Fruit fly (Drosophila melanogaster) whole organism, prepupa: Measurements from ENCODE around the gene Ucp4B.
A peak's percentile ranks its signal among the peaks of the same experiment; 100 is the strongest.

Experiments
- Blimp-1 ChIP-seq: fragments of 200-800 bp; sonication (Bioruptor generic); optimal IDR thresholded peaks from 3 replicates; lab custom pipeline; 2017; ENCODE audit warnings: missing biosample characterization, missing genetic modification characterization, mild to moderate bottlenecking, moderate library complexity, missing genetic modification reagents
- CG10669 ChIP-seq: fragments of 200-800 bp; sonication (Bioruptor generic); optimal IDR thresholded peaks from 3 replicates; lab custom pipeline; 2018; ENCODE audit warnings: missing biosample characterization, mild to moderate bottlenecking, missing genetic modification characterization, moderate library complexity
- CG11294 ChIP-seq: fragments of 200-800 bp; sonication (Bioruptor generic); IDR thresholded peaks from 2 replicates; pipeline ENCODE4 v1.3.6; 2022; ENCODE audit warnings: missing biosample characterization, missing genetic modification characterization
- CG11762 ChIP-seq: fragments of 200-800 bp; sonication (Bioruptor generic); optimal IDR thresholded peaks from 3 replicates; lab custom pipeline; 2016; ENCODE audit warnings: missing biosample characterization, missing genetic modification characterization; ENCODE audit not compliant: insufficient read depth
- CG11902 ChIP-seq: fragments of 200-800 bp; sonication (Bioruptor generic); optimal IDR thresholded peaks from 3 replicates; lab custom pipeline; 2016; ENCODE audit warnings: missing biosample characterization, missing genetic modification characterization
- CG15336 ChIP-seq: fragments of 200-800 bp; sonication (Bioruptor generic); IDR thresholded peaks from 2 replicates; pipeline ENCODE4 v1.3.6; 2022; ENCODE audit warnings: missing biosample characterization, missing genetic modification characterization
- CG16779 ChIP-seq: fragments of 200-800 bp; sonication (Bioruptor generic); optimal IDR thresholded peaks from 3 replicates; lab custom pipeline; 2017; ENCODE audit warnings: missing biosample characterization, mild to moderate bottlenecking, missing genetic modification characterization
- CG3032 ChIP-seq: fragments of 200-800 bp; optimal IDR thresholded peaks from 2 replicates; lab custom pipeline; 2019; ENCODE audit warnings: missing biosample characterization, mild to moderate bottlenecking, missing genetic modification characterization, moderate library complexity
- CG31627 ChIP-seq: fragments of 200-800 bp; sonication (Bioruptor generic); optimal IDR thresholded peaks from 3 replicates; lab custom pipeline; 2016; ENCODE audit warnings: missing biosample characterization, missing genetic modification characterization
- CG32006 ChIP-seq: fragments of 200-800 bp; sonication (Bioruptor generic); optimal IDR thresholded peaks from 3 replicates; lab custom pipeline; 2017; ENCODE audit warnings: missing biosample characterization, mild to moderate bottlenecking, missing genetic modification characterization
- CG34406 ChIP-seq: fragments of 200-800 bp; sonication (Bioruptor generic); optimal IDR thresholded peaks from 3 replicates; lab custom pipeline; 2016; ENCODE audit warnings: missing biosample characterization, missing genetic modification characterization
- CG3919 ChIP-seq: fragments of 200-800 bp; sonication (Bioruptor generic); optimal IDR thresholded peaks from 3 replicates; lab custom pipeline; 2016; ENCODE audit warnings: missing biosample characterization, missing genetic modification characterization
- CG4318 ChIP-seq: fragments of 200-800 bp; sonication (Bioruptor generic); optimal IDR thresholded peaks from 3 replicates; lab custom pipeline; 2017; ENCODE audit warnings: missing biosample characterization, mild to moderate bottlenecking, missing genetic modification characterization
- CG6163 ChIP-seq: fragments of 200-800 bp; sonication (Bioruptor generic); IDR thresholded peaks from 3 replicates; pipeline ENCODE4 v1.3.6; 2022; ENCODE audit warnings: missing biosample characterization, missing genetic modification characterization
- CG6276 ChIP-seq: fragments of 200-800 bp; sonication (Bioruptor generic); optimal IDR thresholded peaks from 2 replicates; lab custom pipeline; 2017; ENCODE audit warnings: missing biosample characterization, mild to moderate bottlenecking, missing genetic modification characterization
- CG6792 ChIP-seq: fragments of 200-800 bp; sonication (Bioruptor generic); optimal IDR thresholded peaks from 3 replicates; lab custom pipeline; 2016; ENCODE audit warnings: missing biosample characterization, missing genetic modification characterization
- CG6808 ChIP-seq: fragments of 200-800 bp; sonication (Bioruptor generic); optimal IDR thresholded peaks from 3 replicates; lab custom pipeline; 2017; ENCODE audit warnings: missing biosample characterization, missing genetic modification characterization, mild to moderate bottlenecking, moderate library complexity, missing genetic modification reagents
- CG6854 ChIP-seq: fragments of 200-800 bp; sonication (Bioruptor generic); optimal IDR thresholded peaks from 2 replicates; lab custom pipeline; 2017; ENCODE audit warnings: missing biosample characterization, mild to moderate bottlenecking, missing genetic modification characterization
- CG7368 ChIP-seq: fragments of 200-800 bp; sonication (Bioruptor generic); optimal IDR thresholded peaks from 3 replicates; lab custom pipeline; 2016; ENCODE audit warnings: missing biosample characterization, missing genetic modification characterization
- CG8119 ChIP-seq: fragments of 200-800 bp; sonication (Bioruptor generic); IDR thresholded peaks from 3 replicates; pipeline ENCODE4 v1.3.6; 2022; ENCODE audit warnings: missing biosample characterization, missing genetic modification characterization
- CG8319 ChIP-seq: fragments of 200-800 bp; sonication (Bioruptor generic); optimal IDR thresholded peaks from 3 replicates; lab custom pipeline; 2016; ENCODE audit warnings: missing biosample characterization, missing genetic modification characterization
- CG8632 ChIP-seq: fragments of 200-800 bp; sonication (Bioruptor generic); optimal IDR thresholded peaks from 3 replicates; lab custom pipeline; 2016; ENCODE audit warnings: missing biosample characterization, missing genetic modification characterization
- CG9139 ChIP-seq: fragments of 200-800 bp; sonication (Bioruptor generic); optimal IDR thresholded peaks from 3 replicates; lab custom pipeline; 2017; ENCODE audit warnings: missing biosample characterization, mild to moderate bottlenecking, missing genetic modification characterization
- Eip75B ChIP-seq: fragments of 200-800 bp; sonication (Bioruptor generic); optimal IDR thresholded peaks from 3 replicates; lab custom pipeline; 2016; ENCODE audit warnings: missing biosample characterization, missing genetic modification characterization
- Eip78C ChIP-seq: fragments of 200-800 bp; sonication (Bioruptor generic); peaks from one replicate; lab custom pipeline; 2016; ENCODE audit warnings: missing biosample characterization, missing genetic modification characterization
- Ets21C ChIP-seq: fragments of 200-800 bp; sonication (Bioruptor generic); optimal IDR thresholded peaks from 3 replicates; lab custom pipeline; 2016; ENCODE audit warnings: missing biosample characterization, missing genetic modification characterization
- Ets96B ChIP-seq: fragments of 200-800 bp; optimal IDR thresholded peaks from 2 replicates; lab custom pipeline; 2019; ENCODE audit warnings: missing biosample characterization, mild to moderate bottlenecking, missing genetic modification characterization, moderate library complexity
- Gug ChIP-seq: fragments of 200-800 bp; sonication (Bioruptor generic); IDR thresholded peaks from 2 replicates; pipeline ENCODE4 v1.3.6; 2022; ENCODE audit warnings: missing biosample characterization, missing genetic modification characterization
- Hr38 ChIP-seq: sonication (Bioruptor generic); optimal IDR thresholded peaks from 2 replicates; lab custom pipeline; 2016; ENCODE audit warnings: missing biosample characterization, missing genetic modification characterization
- Hr4 ChIP-seq: fragments of 200-800 bp; sonication (Bioruptor generic); optimal IDR thresholded peaks from 3 replicates; lab custom pipeline; 2016; ENCODE audit warnings: missing biosample characterization, missing genetic modification characterization
- Lpt ChIP-seq: fragments of 200-800 bp; sonication (Bioruptor generic); optimal IDR thresholded peaks from 3 replicates; lab custom pipeline; 2016; ENCODE audit warnings: missing biosample characterization, missing genetic modification characterization
- Met ChIP-seq: fragments of 200-800 bp; sonication (Bioruptor generic); optimal IDR thresholded peaks from 3 replicates; lab custom pipeline; 2016; ENCODE audit warnings: missing biosample characterization, missing genetic modification characterization
- OdsH ChIP-seq: fragments of 200-800 bp; sonication (Bioruptor generic); optimal IDR thresholded peaks from 3 replicates; lab custom pipeline; 2016; ENCODE audit warnings: missing biosample characterization, missing genetic modification characterization
- Smox ChIP-seq: fragments of 200-800 bp; sonication (Bioruptor generic); optimal IDR thresholded peaks from 3 replicates; lab custom pipeline; 2016; ENCODE audit warnings: missing biosample characterization, missing genetic modification characterization
- Sox102F ChIP-seq: fragments of 200-800 bp; sonication (Bioruptor generic); optimal IDR thresholded peaks from 2 replicates; lab custom pipeline; 2016; ENCODE audit warnings: missing biosample characterization, mild to moderate bottlenecking, missing genetic modification characterization
- Sox14 ChIP-seq: fragments of 200-800 bp; sonication (Bioruptor generic); optimal IDR thresholded peaks from 3 replicates; lab custom pipeline; 2016; ENCODE audit warnings: missing biosample characterization, missing genetic modification characterization
- Sox15 ChIP-seq: fragments of 200-800 bp; sonication (Bioruptor generic); optimal IDR thresholded peaks from 3 replicates; lab custom pipeline; 2016; ENCODE audit warnings: missing biosample characterization, missing genetic modification characterization
- achi ChIP-seq: fragments of 200-800 bp; sonication (Bioruptor generic); optimal IDR thresholded peaks from 3 replicates; lab custom pipeline; 2016; ENCODE audit warnings: missing biosample characterization, missing genetic modification characterization
- acj6 ChIP-seq: fragments of 200-800 bp; sonication (Bioruptor generic); optimal IDR thresholded peaks from 3 replicates; lab custom pipeline; 2016; ENCODE audit warnings: missing biosample characterization, missing genetic modification characterization
- cyc ChIP-seq: fragments of 200-800 bp; sonication (Bioruptor generic); optimal IDR thresholded peaks from 3 replicates; lab custom pipeline; 2016; ENCODE audit warnings: missing biosample characterization, missing genetic modification characterization
- dac ChIP-seq: fragments of 200-800 bp; sonication (Bioruptor generic); optimal IDR thresholded peaks from 2 replicates; lab custom pipeline; 2017; ENCODE audit warnings: missing biosample characterization, mild to moderate bottlenecking, missing genetic modification characterization
- esn ChIP-seq: fragments of 200-800 bp; sonication (Bioruptor generic); optimal IDR thresholded peaks from 2 replicates; lab custom pipeline; 2016; ENCODE audit warnings: missing biosample characterization, mild to moderate bottlenecking, missing genetic modification characterization, moderate library complexity
- fd59A ChIP-seq: fragments of 200-800 bp; sonication (Bioruptor generic); optimal IDR thresholded peaks from 2 replicates; lab custom pipeline; 2017; ENCODE audit warnings: missing biosample characterization, mild to moderate bottlenecking, missing genetic modification characterization, missing genetic modification reagents
- fd85E ChIP-seq: fragments of 200-800 bp; sonication (Bioruptor generic); optimal IDR thresholded peaks from 3 replicates; lab custom pipeline; 2016; ENCODE audit warnings: missing biosample characterization, missing genetic modification characterization
- fkh ChIP-seq: fragments of 200-800 bp; sonication (Bioruptor generic); optimal IDR thresholded peaks from 3 replicates; lab custom pipeline; 2017; ENCODE audit warnings: missing biosample characterization, mild to moderate bottlenecking, missing genetic modification characterization, moderate library complexity
- lz ChIP-seq: fragments of 200-800 bp; sonication (Bioruptor generic); optimal IDR thresholded peaks from 3 replicates; lab custom pipeline; 2016; ENCODE audit warnings: missing biosample characterization, missing genetic modification characterization
- pdm3 ChIP-seq: fragments of 200-800 bp; sonication (Bioruptor generic); optimal IDR thresholded peaks from 3 replicates; lab custom pipeline; 2016; ENCODE audit warnings: missing biosample characterization, missing genetic modification characterization
- salr ChIP-seq, 2 experiments: fragments of 200-800 bp; sonication (Bioruptor generic); optimal IDR thresholded peaks; 3 replicates each; lab custom pipeline; 2016 to 2018; ENCODE audit warnings: missing biosample characterization in 2 of 2, missing genetic modification characterization in 2 of 2, mild to moderate bottlenecking in 1 of 2
- spab ChIP-seq: fragments of 200-800 bp; sonication (Bioruptor generic); optimal IDR thresholded peaks from 2 replicates; lab custom pipeline; 2017; ENCODE audit warnings: missing biosample characterization, mild to moderate bottlenecking, missing genetic modification characterization, missing genetic modification reagents
- topi ChIP-seq: fragments of 200-800 bp; sonication (Bioruptor generic); optimal IDR thresholded peaks from 3 replicates; lab custom pipeline; 2016; ENCODE audit warnings: missing biosample characterization, missing genetic modification characterization
- vri ChIP-seq: fragments of 200-800 bp; sonication (Bioruptor generic); optimal IDR thresholded peaks from 3 replicates; lab custom pipeline; 2016; ENCODE audit warnings: missing biosample characterization, mild to moderate bottlenecking, missing genetic modification characterization

Gene Ucp4B

dm6 chr2L:5979957-5980861, 10.6 kb downstream of the Ucp4B start:
- peak; percentile 77 for TF ChIP-seq CG9139 (GFP tag; lab: Kevin White, UChicago)
- no peak for TF ChIP-seq CG15336
- no peak for TF ChIP-seq CG8119 (GFP tag; lab: Robert Waterston, UW)
- TF ChIP-seq fd85E (GFP tag; lab: Kevin White, UChicago) = peak; percentile 9
- no peak for TF ChIP-seq fd59A (GFP tag; lab: Kevin White, UChicago)
- no peak for TF ChIP-seq CG10669 (GFP tag; lab: Kevin White, UChicago)
- no peak for TF ChIP-seq Ets96B (tag; lab: Kevin White, UChicago)
- no peak for TF ChIP-seq spab
- TF ChIP-seq acj6 = no peak
- no peak for TF ChIP-seq OdsH (GFP tag; lab: Kevin White, UChicago)
- no peak for TF ChIP-seq CG32006 (GFP tag; lab: Kevin White, UChicago)
- TF ChIP-seq CG6276 (GFP tag; lab: Kevin White, UChicago) = peak; percentile 29
- peak; percentile 52 for TF ChIP-seq CG3919 (GFP tag; lab: Kevin White, UChicago)
- TF ChIP-seq Eip78C = peak; percentile 76
- TF ChIP-seq Sox15 (GFP tag; lab: Kevin White, UChicago) = no peak
- TF ChIP-seq Blimp-1 (GFP tag; lab: Kevin White, UChicago) = no peak
- TF ChIP-seq CG11294 (GFP tag; lab: Robert Waterston, UW) = no peak
- peak; percentile 70 for TF ChIP-seq vri (GFP tag; lab: Kevin White, UChicago)
- TF ChIP-seq fkh (GFP tag; lab: Kevin White, UChicago) = no peak
- TF ChIP-seq Hr4 = no peak
- TF ChIP-seq topi (GFP tag; lab: Kevin White, UChicago) = no peak
- TF ChIP-seq achi = peak; percentile 11
- peak; percentile 6 for TF ChIP-seq Smox (GFP tag; lab: Kevin White, UChicago)
- TF ChIP-seq CG16779 (tag; lab: Kevin White, UChicago) = peak; percentile 63
- TF ChIP-seq cyc (GFP tag; lab: Kevin White, UChicago) = no peak
- TF ChIP-seq salr (GFP tag; optimal IDR thresholded peaks at IDR 0.05; lab: Kevin White, UChicago) = no peak
- peak; percentile 45 for TF ChIP-seq Sox102F (GFP tag; lab: Kevin White, UChicago)
- TF ChIP-seq CG11902 (GFP tag; lab: Kevin White, UChicago) = no peak
- TF ChIP-seq esn (GFP tag; lab: Kevin White, UChicago) = peak; percentile 49
- no peak for TF ChIP-seq dac (GFP tag; lab: Kevin White, UChicago)
- TF ChIP-seq CG31627 (GFP tag; lab: Kevin White, UChicago) = no peak
- TF ChIP-seq Eip75B (GFP tag; lab: Kevin White, UChicago) = peak; percentile 41
- TF ChIP-seq CG6163 (GFP tag; lab: Robert Waterston, UW) = no peak
- peak; percentile 31 for TF ChIP-seq CG8632 (GFP tag; lab: Kevin White, UChicago)
- TF ChIP-seq CG3032 (tag; lab: Kevin White, UChicago) = peak; percentile 3
- TF ChIP-seq CG6854 (GFP tag; lab: Kevin White, UChicago) = peak; percentile 77
- no peak for TF ChIP-seq CG7368 (GFP tag; lab: Kevin White, UChicago)
- TF ChIP-seq CG6792 (GFP tag; lab: Kevin White, UChicago) = peak; percentile 14
- TF ChIP-seq Hr38 = no peak
- no peak for TF ChIP-seq lz
- peak; percentile 61 for TF ChIP-seq CG6808 (GFP tag; lab: Kevin White, UChicago)
- no peak for TF ChIP-seq Lpt (GFP tag; lab: Kevin White, UChicago)
- no peak for TF ChIP-seq CG8319 (GFP tag; lab: Kevin White, UChicago)
- no peak for TF ChIP-seq CG4318
- TF ChIP-seq CG11762 = no peak
- TF ChIP-seq pdm3 (GFP tag; lab: Kevin White, UChicago) = no peak
- TF ChIP-seq Met = peak; percentile 54
- TF ChIP-seq Ets21C (GFP tag; lab: Kevin White, UChicago) = no peak
- no peak for TF ChIP-seq CG34406
- peak; percentile 56 for TF ChIP-seq Sox14 (GFP tag; lab: Kevin White, UChicago)
- TF ChIP-seq Gug (GFP tag; lab: Robert Waterston, UW) = no peak
